Worm (Caenorhabditis elegans): ENCODE data around the gene Y81B9A.3.

ce11 chrX:9194081-9194480, 11.8 kb downstream of the Y81B9A.3 start:
- no peak for TF ChIP-seq unc-62 (GFP tag; optimal IDR thresholded peaks at IDR 0.05)
- no peak for TF ChIP-seq M03D4.4 (tag; optimal IDR thresholded peaks at IDR 0.05)
- TF ChIP-seq lsy-2 (tag; optimal IDR thresholded peaks at IDR 0.05): no peak
- TF ChIP-seq ces-1 (GFP tag; optimal IDR thresholded peaks at IDR 0.05): no peak
- TF ChIP-seq nhr-28 (tag; optimal IDR thresholded peaks at IDR 0.05): no peak
- TF ChIP-seq nhr-76 (tag; optimal IDR thresholded peaks at IDR 0.05): no peak
- no peak for TF ChIP-seq snpc-4 (tag; optimal IDR thresholded peaks at IDR 0.05)
- no peak for TF ChIP-seq nhr-237 (tag; optimal IDR thresholded peaks at IDR 0.05)
- no peak for TF ChIP-seq unc-39 (tag; optimal IDR thresholded peaks at IDR 0.05)
- no peak for TF ChIP-seq nhr-12 (tag; optimal IDR thresholded peaks at IDR 0.05)
- TF ChIP-seq elt-3 (tag; optimal IDR thresholded peaks at IDR 0.05): no peak
- TF ChIP-seq sem-2 (GFP tag; optimal IDR thresholded peaks at IDR 0.05): no peak
- no peak for TF ChIP-seq ztf-11 (tag; optimal IDR thresholded peaks at IDR 0.05)
- TF ChIP-seq mep-1 (tag; optimal IDR thresholded peaks at IDR 0.05): no peak

Data from whole organism, mixed stage, embryonic.